Worm (Caenorhabditis elegans) whole organism, L4 larva: Measurements from ENCODE around the gene aakg-3.
A peak's percentile ranks its signal among the peaks of the same experiment; 100 is the strongest.

ENCODE experiments used
- F10B5.3 ChIP-seq: sonication (generic microtip); optimal IDR thresholded peaks from 2 replicates; lab custom pipeline; 2016; ENCODE audit warnings: mild to moderate bottlenecking, missing genetic modification characterization, missing compliant biosample characterization
- F26F4.8 ChIP-seq: fragments of 200-800 bp; sonication (Bioruptor generic); conservative IDR thresholded peaks from 2 replicates; pipeline ENCODE4 v1.3.6; 2022; ENCODE audit warnings: missing genetic modification characterization, missing compliant biosample characterization
- T20F7.1 ChIP-seq: fragments of 200-800 bp; sonication (Bioruptor generic); optimal IDR thresholded peaks from 2 replicates; lab custom pipeline; 2018; ENCODE audit warnings: mild to moderate bottlenecking, missing genetic modification characterization, missing compliant biosample characterization
- T26A8.4 ChIP-seq: fragments of 200-800 bp; sonication (Bioruptor generic); IDR thresholded peaks from 2 replicates; pipeline ENCODE4 v1.3.6; 2022; ENCODE audit warnings: missing genetic modification characterization, missing compliant biosample characterization
- Y105C5A.15 ChIP-seq: fragments of 200-800 bp; sonication (Bioruptor generic); IDR thresholded peaks from 2 replicates; pipeline ENCODE4 v1.3.6; 2022; ENCODE audit warnings: missing genetic modification characterization, missing compliant biosample characterization
- Y48G9A.11 ChIP-seq: fragments of 200-800 bp; sonication (Bioruptor generic); IDR thresholded peaks from 2 replicates; pipeline ENCODE4 v1.3.6; 2022; ENCODE audit warnings: missing genetic modification reagents, missing genetic modification characterization, missing compliant biosample characterization
- Y5F2A.4 ChIP-seq: fragments of 200-800 bp; sonication (Bioruptor generic); optimal IDR thresholded peaks from 2 replicates; lab custom pipeline; 2018; ENCODE audit warnings: mild to moderate bottlenecking, missing genetic modification characterization, missing compliant biosample characterization
- Y75B8A.6 ChIP-seq: fragments of 200-800 bp; sonication (Bioruptor generic); IDR thresholded peaks from 2 replicates; pipeline ENCODE4 v1.3.6; 2022; ENCODE audit warnings: missing genetic modification reagents, missing genetic modification characterization, missing compliant biosample characterization
- ZK337.2 ChIP-seq: fragments of 200-800 bp; sonication (Bioruptor generic); IDR thresholded peaks from 2 replicates; pipeline ENCODE4 v1.3.6; 2022; ENCODE audit warnings: missing genetic modification reagents, missing genetic modification characterization, missing compliant biosample characterization
- aha-1 ChIP-seq: fragments of 150-350 bp; peaks from one replicate; lab custom pipeline; 2014; ENCODE audit warnings: missing biosample characterization, missing genetic modification characterization
- attf-4 ChIP-seq: sonication (generic microtip); optimal IDR thresholded peaks from 3 replicates; lab custom pipeline; 2017; ENCODE audit warnings: missing biosample characterization, missing genetic modification characterization
- ceh-44 ChIP-seq: fragments of 200-800 bp; sonication (Bioruptor generic); IDR thresholded peaks from 2 replicates; pipeline ENCODE4 v1.3.6; 2022; ENCODE audit warnings: missing genetic modification reagents, missing genetic modification characterization, missing compliant biosample characterization
- ctbp-1 ChIP-seq: fragments of 200-800 bp; sonication (Bioruptor generic); IDR thresholded peaks from 2 replicates; pipeline ENCODE4 v1.3.6; 2022; ENCODE audit warnings: missing genetic modification reagents, missing genetic modification characterization, missing compliant biosample characterization
- daf-12 ChIP-seq: fragments of 150-350 bp; optimal IDR thresholded peaks from 2 replicates; lab custom pipeline; 2014; ENCODE audit warnings: missing biosample characterization, missing genetic modification reagents, missing genetic modification characterization
- daf-16 ChIP-seq, 3 experiments: sonication (generic microtip); optimal IDR thresholded peaks; 2 replicates each; lab custom pipeline; 2016 to 2017; ENCODE audit warnings: missing genetic modification characterization in 3 of 3, missing genetic modification reagents in 3 of 3, mild to moderate bottlenecking in 2 of 3, missing compliant biosample characterization in 2 of 3, missing biosample characterization in 1 of 3, moderate library complexity in 1 of 3
- daf-19 ChIP-seq: fragments of 200-800 bp; sonication (Bioruptor generic); conservative IDR thresholded peaks from 2 replicates; pipeline ENCODE4 v1.3.6; 2022; ENCODE audit warnings: missing genetic modification characterization, missing compliant biosample characterization
- dmd-9 ChIP-seq: fragments of 200-800 bp; sonication (Bioruptor generic); IDR thresholded peaks from 2 replicates; pipeline ENCODE4 v1.3.6; 2022; ENCODE audit warnings: missing genetic modification reagents, missing genetic modification characterization, missing compliant biosample characterization
- dpl-1 ChIP-seq: fragments of 150-350 bp; optimal IDR thresholded peaks from 2 replicates; lab custom pipeline; 2014; ENCODE audit warnings: missing biosample characterization, missing genetic modification reagents, missing genetic modification characterization
- duxl-1 ChIP-seq: sonication (generic microtip); optimal IDR thresholded peaks from 2 replicates; lab custom pipeline; 2016; ENCODE audit warnings: mild to moderate bottlenecking, missing genetic modification characterization, moderate library complexity, missing compliant biosample characterization; ENCODE audit not compliant: poor library complexity
- egl-43 ChIP-seq: fragments of 200-800 bp; sonication (Bioruptor generic); IDR thresholded peaks from 2 replicates; pipeline ENCODE4 v1.3.6; 2022; ENCODE audit warnings: missing genetic modification reagents, missing genetic modification characterization, missing compliant biosample characterization
- gei-8 ChIP-seq: fragments of 200-800 bp; sonication (Bioruptor generic); optimal IDR thresholded peaks from 2 replicates; lab custom pipeline; 2018; ENCODE audit warnings: mild to moderate bottlenecking, missing genetic modification characterization, missing compliant biosample characterization
- hlh-11 ChIP-seq: fragments of 200-800 bp; sonication (Bioruptor generic); optimal IDR thresholded peaks from 2 replicates; lab custom pipeline; 2018; ENCODE audit warnings: mild to moderate bottlenecking, missing genetic modification characterization, missing compliant biosample characterization
- hlh-30 ChIP-seq: sonication (generic microtip); optimal IDR thresholded peaks from 2 replicates; lab custom pipeline; 2017; ENCODE audit warnings: antibody characterized with exemption, mild to moderate bottlenecking, missing genetic modification characterization, missing compliant biosample characterization; ENCODE audit not compliant: insufficient read depth
- hmg-1.1 ChIP-seq: fragments of 200-800 bp; sonication (Bioruptor generic); IDR thresholded peaks from 2 replicates; pipeline ENCODE4 v1.3.6; 2022; ENCODE audit warnings: missing genetic modification reagents, missing genetic modification characterization, missing compliant biosample characterization
- lim-7 ChIP-seq: fragments of 200-800 bp; sonication (Bioruptor generic); IDR thresholded peaks from 2 replicates; pipeline ENCODE4 v1.3.6; 2022; ENCODE audit warnings: missing genetic modification characterization, missing compliant biosample characterization
- lin-1 ChIP-seq: fragments of 200-800 bp; sonication (Bioruptor generic); IDR thresholded peaks from 2 replicates; pipeline ENCODE4 v1.3.6; 2022; ENCODE audit warnings: missing genetic modification reagents, missing genetic modification characterization, missing compliant biosample characterization
- lin-29 ChIP-seq: fragments of 200-800 bp; sonication (Bioruptor generic); IDR thresholded peaks from 2 replicates; pipeline ENCODE4 v1.3.6; 2022; ENCODE audit warnings: missing genetic modification reagents, missing genetic modification characterization, missing compliant biosample characterization
- madf-5 ChIP-seq, 2 experiments: fragments of 200-800 bp; sonication (Bioruptor generic); IDR thresholded peaks; 2 replicates each; pipeline ENCODE4 v1.3.6; 2022; ENCODE audit warnings: missing compliant biosample characterization in 2 of 2, missing genetic modification characterization in 2 of 2
- nhr-11 ChIP-seq: fragments of 150-350 bp; optimal IDR thresholded peaks from 2 replicates; lab custom pipeline; 2014; ENCODE audit warnings: missing biosample characterization, missing genetic modification characterization
- nhr-28 ChIP-seq: fragments of 150-350 bp; optimal IDR thresholded peaks from 2 replicates; lab custom pipeline; 2014; ENCODE audit warnings: missing biosample characterization, missing genetic modification characterization
- nhr-41 ChIP-seq: fragments of 200-800 bp; sonication (Bioruptor generic); IDR thresholded peaks from 2 replicates; pipeline ENCODE4 v1.3.6; 2022; ENCODE audit warnings: missing genetic modification reagents, missing genetic modification characterization, missing compliant biosample characterization
- nhr-42 ChIP-seq: fragments of 200-800 bp; sonication (Bioruptor generic); IDR thresholded peaks from 2 replicates; pipeline ENCODE4 v1.3.6; 2022; ENCODE audit warnings: missing genetic modification characterization, missing compliant biosample characterization
- nhr-48 ChIP-seq: sonication (generic microtip); optimal IDR thresholded peaks from 2 replicates; lab custom pipeline; 2016; ENCODE audit warnings: mild to moderate bottlenecking, missing genetic modification characterization, missing compliant biosample characterization
- nhr-6 ChIP-seq: fragments of 150-350 bp; optimal IDR thresholded peaks from 2 replicates; lab custom pipeline; 2014; ENCODE audit warnings: missing biosample characterization, missing genetic modification characterization
- php-3 ChIP-seq: fragments of 200-800 bp; sonication (Bioruptor generic); IDR thresholded peaks from 2 replicates; pipeline ENCODE4 v1.3.6; 2022; ENCODE audit warnings: missing genetic modification reagents, missing genetic modification characterization, missing compliant biosample characterization
- rbr-2 ChIP-seq: sonication (generic microtip); optimal IDR thresholded peaks from 2 replicates; lab custom pipeline; 2016; ENCODE audit warnings: missing genotype, missing genetic modification characterization, missing compliant biosample characterization
- saeg-2 ChIP-seq: fragments of 200-800 bp; sonication (Bioruptor generic); IDR thresholded peaks from 2 replicates; pipeline ENCODE4 v1.3.6; 2022; ENCODE audit warnings: missing genetic modification reagents, missing genetic modification characterization, missing compliant biosample characterization
- set-16 ChIP-seq: fragments of 200-800 bp; sonication (Bioruptor generic); IDR thresholded peaks from 2 replicates; pipeline ENCODE4 v1.3.6; 2022; ENCODE audit warnings: missing genetic modification reagents, missing genetic modification characterization, missing compliant biosample characterization
- snpc-1.2 ChIP-seq: fragments of 200-800 bp; sonication (Bioruptor generic); IDR thresholded peaks from 2 replicates; pipeline ENCODE4 v1.3.6; 2022; ENCODE audit warnings: missing genetic modification reagents, missing genetic modification characterization, missing compliant biosample characterization
- snpc-4 ChIP-seq: fragments of 150-350 bp; optimal IDR thresholded peaks from 2 replicates; lab custom pipeline; 2014; ENCODE audit warnings: missing biosample characterization, missing genetic modification characterization
- spr-3 ChIP-seq: fragments of 200-800 bp; sonication (Bioruptor generic); optimal IDR thresholded peaks from 2 replicates; lab custom pipeline; 2018; ENCODE audit warnings: mild to moderate bottlenecking, missing genetic modification characterization, missing compliant biosample characterization
- tag-97 ChIP-seq: fragments of 200-800 bp; sonication (Bioruptor generic); IDR thresholded peaks from 2 replicates; pipeline ENCODE4 v1.3.6; 2022; ENCODE audit warnings: missing genetic modification characterization, missing compliant biosample characterization
- unc-39 ChIP-seq: sonication (generic microtip); optimal IDR thresholded peaks from 2 replicates; lab custom pipeline; 2017; ENCODE audit warnings: missing biosample characterization, missing genetic modification characterization
- unc-62 ChIP-seq, 3 experiments: fragments of 150-350 bp in 1 of 3; sonication (generic microtip); optimal IDR thresholded peaks in 2 of 3; peaks in 1 of 3; 1 replicate in 1 of 3; 2 replicates in 2 of 3; lab custom pipeline; 2014 to 2017; ENCODE audit warnings: missing biosample characterization in 3 of 3, missing genetic modification characterization in 3 of 3, missing genetic modification reagents in 3 of 3, missing genotype in 1 of 3
- zag-1 ChIP-seq: fragments of 150-350 bp; optimal IDR thresholded peaks from 2 replicates; lab custom pipeline; 2014; ENCODE audit warnings: missing biosample characterization, missing genetic modification characterization
- zfp-2 ChIP-seq: sonication (generic microtip); optimal IDR thresholded peaks from 2 replicates; lab custom pipeline; 2016; ENCODE audit warnings: mild to moderate bottlenecking, missing genetic modification characterization, missing compliant biosample characterization
- zfp-3 ChIP-seq: fragments of 200-800 bp; sonication (Bioruptor generic); conservative IDR thresholded peaks from 2 replicates; pipeline ENCODE4 v1.3.6; 2022; ENCODE audit warnings: missing genetic modification reagents, missing genetic modification characterization, missing compliant biosample characterization
- zip-11 ChIP-seq: fragments of 200-800 bp; sonication (Bioruptor generic); IDR thresholded peaks from 2 replicates; pipeline ENCODE4 v1.3.6; 2022; ENCODE audit warnings: missing genetic modification characterization, missing compliant biosample characterization
- ztf-11 ChIP-seq: fragments of 150-350 bp; optimal IDR thresholded peaks from 2 replicates; lab custom pipeline; 2014; ENCODE audit warnings: missing biosample characterization, missing genetic modification characterization
- ztf-7 ChIP-seq: fragments of 150-350 bp; optimal IDR thresholded peaks from 2 replicates; lab custom pipeline; 2014; ENCODE audit warnings: missing biosample characterization, missing genetic modification characterization

The aakg-3 gene

DNA sequence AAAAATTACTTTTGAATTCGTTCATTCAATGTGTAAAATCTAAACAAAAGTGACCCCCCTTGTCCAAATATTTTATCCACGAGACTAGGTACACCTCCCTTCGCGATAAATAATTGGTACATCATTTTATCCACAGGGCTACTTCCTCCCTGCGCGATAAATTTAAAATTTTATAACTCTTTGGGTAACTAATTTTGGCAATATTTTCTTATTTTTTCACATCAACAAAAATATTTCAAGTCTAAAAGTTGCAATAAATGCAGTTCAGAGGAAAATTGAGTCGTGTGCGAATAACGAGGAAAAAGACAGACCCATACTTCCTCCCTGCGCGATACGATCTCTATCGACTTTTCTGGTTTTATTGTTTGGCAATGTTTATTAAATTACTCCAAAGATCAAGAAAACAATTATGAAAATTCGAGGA lies 20.7 kb downstream of the aakg-3 start (continued):
- peak; percentile 97 for TF ChIP-seq egl-43 (GFP tag; lab: Robert Waterston, UW)
- TF ChIP-seq ztf-7 (tag; lab: Kevin White, UChicago): peak; percentile 94
- 0 out of 2 replicates have a peak, but pooled peaks have one; percentile 66 for TF ChIP-seq nhr-41 (GFP tag; lab: Robert Waterston, UW)
- peak; percentile 98 for TF ChIP-seq nhr-11 (tag; lab: Kevin White, UChicago)
- peak; percentile 72 for TF ChIP-seq dpl-1 (GFP tag; lab: Kevin White, UChicago)
- peak; percentile 99 for TF ChIP-seq rbr-2
- TF ChIP-seq hmg-1.1 (GFP tag; lab: Robert Waterston, UW): peak; percentile 100
- peak; percentile 62 for TF ChIP-seq gei-8 (GFP tag; lab: Kevin White, UChicago)
- TF ChIP-seq zag-1 (tag; lab: Kevin White, UChicago): peak; percentile 94
- TF ChIP-seq nhr-42 (GFP tag; lab: Robert Waterston, UW): peak; percentile 99
- peak; percentile 92 for TF ChIP-seq nhr-28 (tag; lab: Kevin White, UChicago)
- TF ChIP-seq dmd-9 (GFP tag; lab: Robert Waterston, UW): peak; percentile 74
- TF ChIP-seq daf-12 (tag; lab: Kevin White, UChicago): peak; percentile 37
- TF ChIP-seq T20F7.1: peak; percentile 94
- TF ChIP-seq saeg-2 (GFP tag; lab: Robert Waterston, UW): peak; percentile 97
- TF ChIP-seq ctbp-1: peak; percentile 99
- TF ChIP-seq ztf-11: peak; percentile 60
- peak; percentile 75 for TF ChIP-seq lin-1 (GFP tag; lab: Robert Waterston, UW)
- TF ChIP-seq unc-39 (tag; lab: Kevin White, UChicago): no peak
- peak; percentile 96 for TF ChIP-seq nhr-48
- peak; percentile 96 for TF ChIP-seq hlh-11 (tag; lab: Kevin White, UChicago)
- no peak for TF ChIP-seq snpc-1.2 (GFP tag; lab: Robert Waterston, UW)
- no peak for TF ChIP-seq set-16 (GFP tag; lab: Robert Waterston, UW)
- peak; percentile 90; the same call in 1 of the 2 replicates for TF ChIP-seq tag-97
- peak; percentile 90 for TF ChIP-seq Y5F2A.4 (GFP tag; lab: Kevin White, UChicago)
- TF ChIP-seq daf-16 (GFP tag; optimal IDR thresholded peaks at IDR 0.05; lab: Kevin White, UChicago): peak; percentile 96 to 99
- peak; percentile 97 for TF ChIP-seq daf-16 (tag; optimal IDR thresholded peaks at IDR 0.05; lab: Kevin White, UChicago)
- peak; percentile 85 for TF ChIP-seq Y75B8A.6 (GFP tag; lab: Robert Waterston, UW)
- TF ChIP-seq zfp-3: peak; percentile 94
- peak; percentile 72; the same call in 1 of the 2 replicates for TF ChIP-seq lim-7 (GFP tag; lab: Robert Waterston, UW)
- TF ChIP-seq nhr-6 (tag; lab: Kevin White, UChicago): peak; percentile 99
- peak; percentile 31 to 93; a peak in 3 of 4 replicates for TF ChIP-seq madf-5 (GFP tag; IDR thresholded peaks at IDR 0.05; lab: Robert Waterston, UW)
- TF ChIP-seq F10B5.3 (tag; lab: Kevin White, UChicago): peak; percentile 97
- TF ChIP-seq attf-4 (tag; lab: Kevin White, UChicago): peak; percentile 79
- TF ChIP-seq ceh-44 (GFP tag; lab: Robert Waterston, UW): peak; percentile 13; the same call in 1 of the 2 replicates
- TF ChIP-seq spr-3 (GFP tag; lab: Kevin White, UChicago): peak; percentile 98
- peak; percentile 100 for TF ChIP-seq T26A8.4 (GFP tag; lab: Robert Waterston, UW)
- TF ChIP-seq unc-62 (GFP tag; optimal IDR thresholded peaks at IDR 0.05 in 1 of 2; lab: Kevin White, UChicago): peak; percentile 87 to 99
- peak; percentile 81 for TF ChIP-seq unc-62 (tag; optimal IDR thresholded peaks at IDR 0.05; lab: Kevin White, UChicago)
- peak; percentile 94 for TF ChIP-seq ZK337.2
- TF ChIP-seq Y105C5A.15 (GFP tag; lab: Robert Waterston, UW): peak; percentile 82; the same call in 1 of the 2 replicates
- peak; percentile 33; the same call in 1 of the 2 replicates for TF ChIP-seq Y48G9A.11 (GFP tag; lab: Robert Waterston, UW)
- 0 out of 2 replicates have a peak, but pooled peaks have one; percentile 25 for TF ChIP-seq zip-11
- TF ChIP-seq hlh-30 (tag; lab: Kevin White, UChicago): peak; percentile 95
- TF ChIP-seq lin-29 (GFP tag; lab: Robert Waterston, UW): peak; percentile 95
- peak; percentile 95 for TF ChIP-seq php-3 (GFP tag; lab: Robert Waterston, UW)
- no peak for TF ChIP-seq daf-19
- TF ChIP-seq zfp-2: peak; percentile 87
- TF ChIP-seq aha-1: peak; percentile 100
- peak; percentile 15 for TF ChIP-seq snpc-4 (tag; lab: Kevin White, UChicago)
- TF ChIP-seq F26F4.8: 0 out of 2 replicates have a peak, but pooled peaks have one; percentile 32
- peak; percentile 99 for TF ChIP-seq duxl-1
